Fruit fly (Drosophila melanogaster) whole organism: ENCODE results near the gene Vha13.

Experiments
- EcR ChIP-seq, 2 experiments: fragments of >200 bp; optimal IDR thresholded peaks; 2 replicates each; lab custom pipeline; 2017; ENCODE audit warnings: missing biosample characterization in 2 of 2, missing genetic modification characterization in 2 of 2, missing genetic modification reagents in 2 of 2
- pan ChIP-seq: fragments of >200 bp; optimal IDR thresholded peaks from 2 replicates; lab custom pipeline; 2017
- usp ChIP-seq: fragments of >200 bp; optimal IDR thresholded peaks from 2 replicates; lab custom pipeline; 2017; ENCODE audit warnings: missing biosample characterization, missing genetic modification characterization, mixed read lengths

dm6 chr3R:19657766-19658165, 13.6 kb upstream of the Vha13 start, which contains the start of gene CG6184:
- TF ChIP-seq pan (lab: Kevin White, UChicago): no peak
- TF ChIP-seq usp (GFP tag; lab: Kevin White, UChicago): no peak
- no peak for TF ChIP-seq EcR (GFP tag; optimal IDR thresholded peaks at IDR 0.05; lab: Kevin White, UChicago)
